Fruit fly (Drosophila melanogaster): ENCODE measurements around the gene CG17930.
A peak's percentile ranks its signal among the peaks of the same experiment; 100 is the strongest.

The CG17930 gene

dm6 chr3R:16321538-16321937 is 6.1 kb upstream of the CG17930 start, which contains the start of gene CG44044:
TSS of gene CG44044 (plus strand) at chr3R:16321838.
- no peak for TF ChIP-seq pad (GFP tag; optimal IDR thresholded peaks at IDR 0.05)
- no peak for TF ChIP-seq CG11617 (GFP tag; optimal IDR thresholded peaks at IDR 0.05)
- no peak for TF ChIP-seq Clk (GFP tag; optimal IDR thresholded peaks at IDR 0.05)
- TF ChIP-seq CG14711 (tag; optimal IDR thresholded peaks at IDR 0.05) = no peak
- TF ChIP-seq Crg-1 (GFP tag; optimal IDR thresholded peaks at IDR 0.05) = no peak
- TF ChIP-seq CG7045 (GFP tag; optimal IDR thresholded peaks at IDR 0.05) = no peak
- no peak for TF ChIP-seq cic (GFP tag; optimal IDR thresholded peaks at IDR 0.05)
- no peak for TF ChIP-seq Mnt (GFP tag; optimal IDR thresholded peaks at IDR 0.05)
- TF ChIP-seq kay (GFP tag; ENCODE audit: borderline replicate concordance) = no peak
- no peak for TF ChIP-seq CG7101 (tag; optimal IDR thresholded peaks at IDR 0.05)
- TF ChIP-seq tj (GFP tag; optimal IDR thresholded peaks at IDR 0.05) = no peak
- TF ChIP-seq bab1 (GFP tag; optimal IDR thresholded peaks at IDR 0.05) = no peak

DNA sequence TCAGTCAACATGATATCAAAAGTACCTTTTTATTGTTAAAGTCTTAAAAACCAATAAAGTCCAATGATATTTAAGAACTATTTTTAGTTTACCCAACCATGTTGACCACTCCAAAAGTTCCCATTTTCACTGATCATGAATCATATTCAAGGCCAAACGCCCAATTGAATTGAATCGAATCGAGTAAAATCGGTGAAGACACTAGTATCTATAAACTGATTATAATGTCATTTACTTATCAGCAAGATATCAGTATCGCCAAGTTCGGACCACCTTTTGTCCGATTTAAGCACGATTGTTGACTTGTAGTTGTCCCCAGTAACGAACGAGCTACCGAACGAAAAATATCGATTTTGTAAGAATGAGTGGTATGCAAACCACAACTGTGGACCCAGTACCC is 4.6 kb upstream of the CG17930 start, which contains the start of gene CG6901:
TSS of gene CG6901 (plus strand) at position 323 of the 400 bp plus-strand sequence.
- TF ChIP-seq CG1620 (GFP tag; optimal IDR thresholded peaks at IDR 0.05) (no peak), Clk (GFP tag; optimal IDR thresholded peaks at IDR 0.05) (no peak), CG14711 (tag; optimal IDR thresholded peaks at IDR 0.05) (no peak), CG5204 (GFP tag; optimal IDR thresholded peaks at IDR 0.05) (no peak), tj (GFP tag; optimal IDR thresholded peaks at IDR 0.05) (no peak), toe (GFP tag; optimal IDR thresholded peaks at IDR 0.05) (no peak)

DNA sequence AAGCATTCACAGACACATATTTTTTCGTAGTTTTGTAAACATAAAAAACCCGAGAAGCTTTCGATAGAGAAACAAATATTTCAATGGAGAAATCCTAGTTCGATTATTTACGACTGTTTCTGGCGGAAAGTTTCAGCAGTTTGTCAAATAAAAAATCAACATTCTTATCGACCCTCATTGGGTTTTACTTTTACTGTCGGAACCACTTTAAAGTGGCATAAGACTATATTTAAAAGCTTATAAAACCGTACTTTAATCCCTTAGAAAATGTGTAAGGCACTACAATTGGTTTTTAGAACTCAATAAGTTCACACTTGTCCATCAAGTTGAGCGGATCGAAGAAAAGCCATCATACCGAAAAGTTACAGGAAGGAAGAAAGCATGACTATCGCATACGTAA is 2.5 kb upstream of the CG17930 start, which contains the start of gene CG17929:
TSS of gene CG17929 (plus strand) at position 301 of the 400 bp plus-strand sequence.
- TF ChIP-seq kay (GFP tag; ENCODE audit: borderline replicate concordance) = peak; percentile 55
- no peak for TF ChIP-seq CG14711 (tag; optimal IDR thresholded peaks at IDR 0.05)

dm6 chr3R:16329797-16330196 is 2.1 kb downstream of the CG17930 start:
- TF ChIP-seq kay (GFP tag; ENCODE audit: borderline replicate concordance) = no peak
- no peak for TF ChIP-seq CG11617 (GFP tag; optimal IDR thresholded peaks at IDR 0.05)
- TF ChIP-seq tj (GFP tag; optimal IDR thresholded peaks at IDR 0.05) = no peak
- TF ChIP-seq bab1 (GFP tag; optimal IDR thresholded peaks at IDR 0.05) = no peak
- TF ChIP-seq CG33017 (tag; optimal IDR thresholded peaks at IDR 0.05) = no peak

DNA sequence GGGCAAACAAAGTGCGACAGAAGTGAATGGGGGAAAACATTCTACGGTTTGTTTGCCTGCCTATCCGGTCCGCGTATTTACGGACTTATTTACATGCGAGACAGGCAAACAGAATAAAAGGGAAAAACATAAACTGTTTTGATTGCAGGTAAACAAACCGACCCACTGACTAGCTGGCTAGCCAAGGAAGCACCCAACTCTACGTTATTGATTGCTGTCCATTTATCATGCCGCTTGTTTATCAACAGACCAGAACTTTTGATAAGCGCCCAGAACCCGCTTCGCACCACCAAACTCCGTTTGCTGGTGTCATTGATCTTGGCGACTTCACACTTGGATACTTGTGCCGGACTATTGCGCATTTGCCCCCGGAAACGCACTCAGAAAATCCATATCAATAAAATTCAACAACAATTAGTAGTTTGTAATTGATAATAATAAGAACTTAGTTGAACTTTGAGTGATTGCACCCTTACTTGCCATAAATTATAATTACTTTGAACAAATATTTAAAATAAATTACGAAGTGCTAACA is 4.2 kb downstream of the CG17930 start:
- TF ChIP-seq pad (GFP tag; optimal IDR thresholded peaks at IDR 0.05) = no peak
- peak; percentile 48 for TF ChIP-seq cic (GFP tag; optimal IDR thresholded peaks at IDR 0.05)
- no peak for TF ChIP-seq CG1620 (GFP tag; optimal IDR thresholded peaks at IDR 0.05)
- peak; percentile 55 for TF ChIP-seq ovo (GFP tag; optimal IDR thresholded peaks at IDR 0.05)
- TF ChIP-seq CG12768 (GFP tag; optimal IDR thresholded peaks at IDR 0.05) = no peak
- no peak for TF ChIP-seq CG7101 (tag; optimal IDR thresholded peaks at IDR 0.05)
- peak; percentile 26 for TF ChIP-seq CG7045 (GFP tag; optimal IDR thresholded peaks at IDR 0.05)
- peak; percentile 12 for TF ChIP-seq Crg-1 (GFP tag; optimal IDR thresholded peaks at IDR 0.05)
- TF ChIP-seq toe (GFP tag; optimal IDR thresholded peaks at IDR 0.05) = peak; percentile 7
- TF ChIP-seq Hr96 (GFP tag; optimal IDR thresholded peaks at IDR 0.05) = no peak
- TF ChIP-seq kay (GFP tag; ENCODE audit: borderline replicate concordance) = peak; percentile 89
- TF ChIP-seq cnc (optimal IDR thresholded peaks at IDR 0.05) = no peak

DNA sequence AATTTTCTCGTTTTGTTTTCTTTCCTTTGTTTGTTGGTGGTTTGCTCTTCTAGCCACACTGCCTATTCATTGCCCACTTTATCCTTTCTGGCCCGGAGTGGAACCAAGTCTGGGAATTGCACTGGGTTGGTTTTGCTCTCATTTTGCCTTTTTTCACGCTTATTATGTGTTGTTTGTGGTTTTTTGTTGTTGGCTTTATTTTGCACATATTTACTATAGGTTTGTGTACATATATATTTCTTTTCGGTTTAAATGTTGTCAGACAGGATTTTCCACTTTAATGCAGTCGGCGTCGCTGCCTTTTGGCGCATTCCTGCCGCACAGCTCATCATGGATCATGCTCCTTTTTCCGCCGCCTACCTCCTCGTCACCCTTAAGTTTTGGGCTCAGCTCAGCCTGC is 6.7 kb downstream of the CG17930 start:
- TF ChIP-seq tj (GFP tag; optimal IDR thresholded peaks at IDR 0.05) (no peak), Clk (GFP tag; optimal IDR thresholded peaks at IDR 0.05) (no peak), CG7045 (GFP tag; optimal IDR thresholded peaks at IDR 0.05) (no peak), CG14711 (tag; optimal IDR thresholded peaks at IDR 0.05) (no peak), Hr96 (GFP tag; optimal IDR thresholded peaks at IDR 0.05) (no peak), CG12768 (GFP tag; optimal IDR thresholded peaks at IDR 0.05) (no peak)

dm6 chr3R:16334797-16335196 is 7.1 kb downstream of the CG17930 start:
- TF ChIP-seq CG11617 (GFP tag; optimal IDR thresholded peaks at IDR 0.05) = no peak
- TF ChIP-seq Hr96 (GFP tag; optimal IDR thresholded peaks at IDR 0.05) = no peak
- no peak for TF ChIP-seq CG14711 (tag; optimal IDR thresholded peaks at IDR 0.05)
- TF ChIP-seq cic (GFP tag; optimal IDR thresholded peaks at IDR 0.05) = no peak
- no peak for TF ChIP-seq Mnt (GFP tag; optimal IDR thresholded peaks at IDR 0.05)
- TF ChIP-seq bab1 (GFP tag; optimal IDR thresholded peaks at IDR 0.05) = no peak
- no peak for TF ChIP-seq CG1620 (GFP tag; optimal IDR thresholded peaks at IDR 0.05)
- no peak for TF ChIP-seq CG33017 (tag; optimal IDR thresholded peaks at IDR 0.05)
- no peak for TF ChIP-seq toe (GFP tag; optimal IDR thresholded peaks at IDR 0.05)

DNA sequence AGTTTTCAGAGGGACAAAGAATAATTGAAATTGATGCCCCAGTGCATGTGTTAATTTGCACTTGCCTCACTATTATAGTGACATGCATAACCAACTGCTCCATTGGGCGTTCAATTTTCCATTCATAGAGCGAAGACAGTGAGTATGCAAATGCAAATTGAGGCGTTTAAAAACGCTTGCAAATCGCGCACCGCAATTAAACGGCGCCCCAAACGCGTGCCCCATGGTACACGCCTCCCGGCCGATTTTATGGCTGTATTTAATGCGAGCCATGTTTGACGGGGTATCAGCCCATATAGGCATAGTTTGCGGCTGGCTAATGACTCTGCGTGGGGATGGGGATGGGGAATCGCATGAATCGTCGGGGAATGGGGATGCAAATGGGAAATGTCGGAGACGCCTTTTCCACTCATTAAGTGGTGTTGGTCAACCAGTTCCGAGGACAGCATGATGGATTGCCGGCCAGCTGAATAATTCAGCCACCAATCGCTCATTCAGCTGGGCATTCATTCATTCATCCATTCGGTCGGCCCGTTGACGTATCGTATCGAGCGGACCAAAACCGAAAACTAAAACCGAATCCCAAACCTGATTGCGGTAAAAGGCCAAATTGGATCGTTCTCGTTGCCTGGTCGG is 7.9 kb downstream of the CG17930 start:
- TF ChIP-seq CG14711 (tag; optimal IDR thresholded peaks at IDR 0.05) (no peak), Mnt (GFP tag; optimal IDR thresholded peaks at IDR 0.05) (no peak), kay (GFP tag; ENCODE audit: borderline replicate concordance) (no peak), CG7101 (tag; optimal IDR thresholded peaks at IDR 0.05) (no peak)

All from whole organism, adult.